Fruit fly (Drosophila melanogaster) whole organism, prepupa: ENCODE measurements around the gene Cadps.

Experiments used
- Blimp-1 ChIP-seq: fragments of 200-800 bp; sonication (Bioruptor generic); optimal IDR thresholded peaks from 3 replicates; lab custom pipeline; 2017; ENCODE audit warnings: missing biosample characterization, missing genetic modification characterization, mild to moderate bottlenecking, moderate library complexity, missing genetic modification reagents
- CG10669 ChIP-seq: fragments of 200-800 bp; sonication (Bioruptor generic); optimal IDR thresholded peaks from 3 replicates; lab custom pipeline; 2018; ENCODE audit warnings: missing biosample characterization, mild to moderate bottlenecking, missing genetic modification characterization, moderate library complexity
- Hr4 ChIP-seq: fragments of 200-800 bp; sonication (Bioruptor generic); optimal IDR thresholded peaks from 3 replicates; lab custom pipeline; 2016; ENCODE audit warnings: missing biosample characterization, missing genetic modification characterization
- lz ChIP-seq: fragments of 200-800 bp; sonication (Bioruptor generic); optimal IDR thresholded peaks from 3 replicates; lab custom pipeline; 2016; ENCODE audit warnings: missing biosample characterization, missing genetic modification characterization
- vri ChIP-seq: fragments of 200-800 bp; sonication (Bioruptor generic); optimal IDR thresholded peaks from 3 replicates; lab custom pipeline; 2016; ENCODE audit warnings: missing biosample characterization, mild to moderate bottlenecking, missing genetic modification characterization

- TF ChIP-seq CG10669 (GFP tag; lab: Kevin White, UChicago) (no peak), lz (GFP tag; lab: Kevin White, UChicago) (no peak), Hr4 (GFP tag; lab: Kevin White, UChicago) (no peak), Blimp-1 (GFP tag; lab: Kevin White, UChicago) (no peak), vri (GFP tag; lab: Kevin White, UChicago) (no peak)
These were observed 47.8 kb upstream of the Cadps start for dm6 chr4:1182809-1183208.
